Worm (Caenorhabditis elegans) whole organism, L4 larva: ENCODE measurements around the gene clec-145.

Experiments used
- D1046.2 ChIP-seq: fragments of 200-800 bp; sonication (Bioruptor generic); IDR thresholded peaks from 2 replicates; pipeline ENCODE4 v1.3.6; 2022; ENCODE audit warnings: missing genetic modification characterization, missing compliant biosample characterization
- F26F4.8 ChIP-seq: fragments of 200-800 bp; sonication (Bioruptor generic); conservative IDR thresholded peaks from 2 replicates; pipeline ENCODE4 v1.3.6; 2022; ENCODE audit warnings: missing genetic modification characterization, missing compliant biosample characterization
- F49E8.2 ChIP-seq: sonication (generic microtip); optimal IDR thresholded peaks from 2 replicates; lab custom pipeline; 2016; ENCODE audit warnings: missing compliant biosample characterization, mild to moderate bottlenecking, missing genetic modification characterization, borderline replicate concordance
- R02D3.7 ChIP-seq: fragments of 150-350 bp; sonication (generic microtip); optimal IDR thresholded peaks from 3 replicates; lab custom pipeline; 2014; ENCODE audit warnings: missing biosample characterization, missing genetic modification characterization
- Y48G9A.11 ChIP-seq: fragments of 200-800 bp; sonication (Bioruptor generic); IDR thresholded peaks from 2 replicates; pipeline ENCODE4 v1.3.6; 2022; ENCODE audit warnings: missing genetic modification reagents, missing genetic modification characterization, missing compliant biosample characterization
- Y5F2A.4 ChIP-seq: fragments of 200-800 bp; sonication (Bioruptor generic); optimal IDR thresholded peaks from 2 replicates; lab custom pipeline; 2018; ENCODE audit warnings: mild to moderate bottlenecking, missing genetic modification characterization, missing compliant biosample characterization
- Y75B8A.6 ChIP-seq: fragments of 200-800 bp; sonication (Bioruptor generic); IDR thresholded peaks from 2 replicates; pipeline ENCODE4 v1.3.6; 2022; ENCODE audit warnings: missing genetic modification reagents, missing genetic modification characterization, missing compliant biosample characterization
- aha-1 ChIP-seq: fragments of 150-350 bp; peaks from one replicate; lab custom pipeline; 2014; ENCODE audit warnings: missing biosample characterization, missing genetic modification characterization
- ama-1 ChIP-seq: fragments of 150-350 bp; optimal IDR thresholded peaks from 2 replicates; lab custom pipeline; 2014; ENCODE audit warnings: inconsistent platforms, mixed read lengths
- arid-1 ChIP-seq: fragments of 200-800 bp; sonication (Bioruptor generic); conservative IDR thresholded peaks from 2 replicates; pipeline ENCODE4 v1.3.6; 2022; ENCODE audit warnings: missing genetic modification reagents, missing genetic modification characterization, missing compliant biosample characterization
- ceh-82 ChIP-seq: sonication (generic microtip); optimal IDR thresholded peaks from 2 replicates; lab custom pipeline; 2017; ENCODE audit warnings: missing biosample characterization, missing genetic modification characterization
- ctbp-1 ChIP-seq: fragments of 200-800 bp; sonication (Bioruptor generic); IDR thresholded peaks from 2 replicates; pipeline ENCODE4 v1.3.6; 2022; ENCODE audit warnings: missing genetic modification reagents, missing genetic modification characterization, missing compliant biosample characterization
- daf-16 ChIP-seq, 3 experiments: sonication (generic microtip); optimal IDR thresholded peaks; 2 replicates each; lab custom pipeline; 2016 to 2017; ENCODE audit warnings: missing genetic modification characterization in 3 of 3, missing genetic modification reagents in 3 of 3, mild to moderate bottlenecking in 2 of 3, missing compliant biosample characterization in 2 of 3, missing biosample characterization in 1 of 3, moderate library complexity in 1 of 3
- dmd-6 ChIP-seq: fragments of 200-800 bp; sonication (Bioruptor generic); IDR thresholded peaks from 2 replicates; pipeline ENCODE4 v1.3.6; 2022; ENCODE audit warnings: missing genetic modification reagents, missing genetic modification characterization, missing compliant biosample characterization
- egl-27 ChIP-seq: sonication (generic microtip); optimal IDR thresholded peaks from 3 replicates; lab custom pipeline; 2017; ENCODE audit warnings: missing biosample characterization, missing genetic modification reagents, missing genetic modification characterization
- fkh-10 ChIP-seq: fragments of 150-350 bp; optimal IDR thresholded peaks from 2 replicates; lab custom pipeline; 2014; ENCODE audit warnings: missing biosample characterization, missing genetic modification reagents, missing genetic modification characterization
- fos-1 ChIP-seq: fragments of 150-350 bp; optimal IDR thresholded peaks from 2 replicates; lab custom pipeline; 2014; ENCODE audit warnings: missing biosample characterization, missing genetic modification characterization
- lim-7 ChIP-seq: fragments of 200-800 bp; sonication (Bioruptor generic); IDR thresholded peaks from 2 replicates; pipeline ENCODE4 v1.3.6; 2022; ENCODE audit warnings: missing genetic modification characterization, missing compliant biosample characterization
- lin-13 ChIP-seq: fragments of 150-350 bp; optimal IDR thresholded peaks from 2 replicates; lab custom pipeline; 2014; ENCODE audit warnings: missing biosample characterization, missing genetic modification reagents, missing genetic modification characterization
- lin-29 ChIP-seq: fragments of 200-800 bp; sonication (Bioruptor generic); IDR thresholded peaks from 2 replicates; pipeline ENCODE4 v1.3.6; 2022; ENCODE audit warnings: missing genetic modification reagents, missing genetic modification characterization, missing compliant biosample characterization
- lsy-2 ChIP-seq, 2 experiments: fragments of 150-350 bp in 1 of 2; sonication (generic microtip) in 1 of 2; optimal IDR thresholded peaks; 2 replicates each; lab custom pipeline; 2014 to 2017; ENCODE audit warnings: missing biosample characterization in 2 of 2, missing genetic modification characterization in 2 of 2
- madf-9 ChIP-seq: fragments of 200-800 bp; sonication (Bioruptor generic); conservative IDR thresholded peaks from 2 replicates; pipeline ENCODE4 v1.3.6; 2022; ENCODE audit warnings: missing genetic modification reagents, missing genetic modification characterization, missing compliant biosample characterization
- mdl-1 ChIP-seq, 2 experiments: fragments of 150-350 bp in 1 of 2; sonication (generic microtip) in 1 of 2; optimal IDR thresholded peaks; 2 replicates each; lab custom pipeline; 2014 to 2017; ENCODE audit warnings: missing biosample characterization in 2 of 2, missing genetic modification characterization in 2 of 2
- mxl-2 ChIP-seq: fragments of 200-800 bp; sonication (Bioruptor generic); conservative IDR thresholded peaks from 2 replicates; pipeline ENCODE4 v1.3.6; 2022; ENCODE audit warnings: missing genetic modification reagents, missing genetic modification characterization, missing compliant biosample characterization
- nhr-10 ChIP-seq: fragments of 150-350 bp; optimal IDR thresholded peaks from 2 replicates; lab custom pipeline; 2014; ENCODE audit warnings: missing biosample characterization, missing genetic modification characterization
- nhr-237 ChIP-seq: sonication (generic microtip); optimal IDR thresholded peaks from 2 replicates; lab custom pipeline; 2017; ENCODE audit warnings: missing biosample characterization, missing genetic modification characterization
- nhr-25 ChIP-seq: sonication (generic microtip); optimal IDR thresholded peaks from 2 replicates; lab custom pipeline; 2017; ENCODE audit warnings: missing genetic modification characterization, mild to moderate bottlenecking, missing compliant biosample characterization, antibody characterized with exemption, moderate library complexity, borderline replicate concordance; ENCODE audit not compliant: insufficient read depth
- nhr-42 ChIP-seq: fragments of 200-800 bp; sonication (Bioruptor generic); IDR thresholded peaks from 2 replicates; pipeline ENCODE4 v1.3.6; 2022; ENCODE audit warnings: missing genetic modification characterization, missing compliant biosample characterization
- pqm-1 ChIP-seq: sonication (generic microtip); optimal IDR thresholded peaks from 2 replicates; lab custom pipeline; 2017; ENCODE audit warnings: missing biosample characterization, missing genetic modification characterization
- sdz-12 ChIP-seq: fragments of 200-800 bp; sonication (Bioruptor generic); optimal IDR thresholded peaks from 2 replicates; lab custom pipeline; 2018; ENCODE audit warnings: mild to moderate bottlenecking, missing genetic modification characterization, missing compliant biosample characterization
- set-16 ChIP-seq: fragments of 200-800 bp; sonication (Bioruptor generic); IDR thresholded peaks from 2 replicates; pipeline ENCODE4 v1.3.6; 2022; ENCODE audit warnings: missing genetic modification reagents, missing genetic modification characterization, missing compliant biosample characterization
- skn-1 ChIP-seq: fragments of 150-350 bp; optimal IDR thresholded peaks from 2 replicates; lab custom pipeline; 2014; ENCODE audit warnings: missing biosample characterization, missing genetic modification characterization
- snpc-4 ChIP-seq: fragments of 150-350 bp; optimal IDR thresholded peaks from 2 replicates; lab custom pipeline; 2014; ENCODE audit warnings: missing biosample characterization, missing genetic modification characterization
- spr-1 ChIP-seq: sonication (generic microtip); optimal IDR thresholded peaks from 2 replicates; lab custom pipeline; 2016; ENCODE audit warnings: mild to moderate bottlenecking, missing genetic modification characterization, missing compliant biosample characterization
- tag-97 ChIP-seq: fragments of 200-800 bp; sonication (Bioruptor generic); IDR thresholded peaks from 2 replicates; pipeline ENCODE4 v1.3.6; 2022; ENCODE audit warnings: missing genetic modification characterization, missing compliant biosample characterization
- unc-130 ChIP-seq: sonication (generic microtip); optimal IDR thresholded peaks from 2 replicates; lab custom pipeline; 2016; ENCODE audit warnings: missing genetic modification reagents, missing genetic modification characterization, missing compliant biosample characterization
- unc-39 ChIP-seq: sonication (generic microtip); optimal IDR thresholded peaks from 2 replicates; lab custom pipeline; 2017; ENCODE audit warnings: missing biosample characterization, missing genetic modification characterization
- unc-62 ChIP-seq, 3 experiments: fragments of 150-350 bp in 1 of 3; sonication (generic microtip); optimal IDR thresholded peaks in 2 of 3; peaks in 1 of 3; 1 replicate in 1 of 3; 2 replicates in 2 of 3; lab custom pipeline; 2014 to 2017; ENCODE audit warnings: missing biosample characterization in 3 of 3, missing genetic modification characterization in 3 of 3, missing genetic modification reagents in 3 of 3, missing genotype in 1 of 3
- zfp-3 ChIP-seq: fragments of 200-800 bp; sonication (Bioruptor generic); conservative IDR thresholded peaks from 2 replicates; pipeline ENCODE4 v1.3.6; 2022; ENCODE audit warnings: missing genetic modification reagents, missing genetic modification characterization, missing compliant biosample characterization
- zip-2 ChIP-seq: fragments of 150-350 bp; optimal IDR thresholded peaks from 2 replicates; lab custom pipeline; 2014; ENCODE audit warnings: missing biosample characterization, missing genetic modification characterization
- ztf-7 ChIP-seq: fragments of 150-350 bp; optimal IDR thresholded peaks from 2 replicates; lab custom pipeline; 2014; ENCODE audit warnings: missing biosample characterization, missing genetic modification characterization

Gene clec-145

DNA sequence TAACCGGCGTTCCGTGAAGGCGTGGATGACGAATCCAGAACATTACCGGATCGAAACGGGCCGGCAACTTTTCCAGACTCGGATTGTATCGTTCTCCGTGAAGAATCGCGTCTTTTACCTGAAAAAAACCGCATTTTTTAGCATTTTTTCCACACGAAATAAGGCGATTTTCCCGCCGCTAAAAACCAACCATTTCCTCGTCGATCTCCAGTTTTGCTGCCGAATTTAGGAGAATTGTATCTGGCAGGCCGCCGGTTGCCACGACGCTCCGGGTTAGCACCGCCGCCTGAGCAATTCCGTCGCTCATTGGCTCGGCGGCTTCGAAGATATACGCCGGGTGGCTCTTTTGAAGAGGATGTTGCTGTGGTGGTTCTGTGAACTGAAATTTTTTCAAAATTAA, 16.0 kb downstream of the clec-145 start:
- TF ChIP-seq mdl-1 (tag; optimal IDR thresholded peaks at IDR 0.05; lab: Kevin White, UChicago), result no peak
- no peak for TF ChIP-seq lin-13 (GFP tag; lab: Kevin White, UChicago)
- TF ChIP-seq set-16 (GFP tag; lab: Robert Waterston, UW), result peak; percentile 60
- no peak for TF ChIP-seq zfp-3 (GFP tag; lab: Robert Waterston, UW)
- TF ChIP-seq D1046.2, result no peak
- no peak for TF ChIP-seq daf-16 (GFP tag; optimal IDR thresholded peaks at IDR 0.05; lab: Kevin White, UChicago)
- no peak for TF ChIP-seq daf-16 (tag; optimal IDR thresholded peaks at IDR 0.05; lab: Kevin White, UChicago)
- TF ChIP-seq Y48G9A.11 (GFP tag; lab: Robert Waterston, UW), result no peak
- no peak for TF ChIP-seq lim-7 (GFP tag; lab: Robert Waterston, UW)
- no peak for TF ChIP-seq ztf-7 (tag; lab: Kevin White, UChicago)
- no peak for TF ChIP-seq tag-97 (GFP tag; lab: Robert Waterston, UW)
- TF ChIP-seq Y75B8A.6 (GFP tag; lab: Robert Waterston, UW), result no peak
- TF ChIP-seq aha-1 (tag; lab: Kevin White, UChicago), result peak; percentile 91
- TF ChIP-seq, all 104 proteins: peak for 2

ce11 chrII:13567871-13568270, 22.5 kb downstream of the clec-145 start, which contains the start of gene Y48E1B.3:
Gene Y48E1B.3 (minus strand): TSS chrII:13567971.
- no peak for TF ChIP-seq madf-9 (GFP tag; lab: Robert Waterston, UW)
- TF ChIP-seq unc-62 (GFP tag; optimal IDR thresholded peaks at IDR 0.05 in 1 of 2; lab: Kevin White, UChicago), result no peak
- TF ChIP-seq unc-62 (tag; optimal IDR thresholded peaks at IDR 0.05; lab: Kevin White, UChicago), result no peak
- TF ChIP-seq fos-1 (tag; lab: Kevin White, UChicago), result no peak
- TF ChIP-seq skn-1 (tag; lab: Kevin White, UChicago), result no peak
- no peak for TF ChIP-seq Y5F2A.4
- no peak for TF ChIP-seq ztf-7 (tag; lab: Kevin White, UChicago)
- TF ChIP-seq spr-1, result no peak
- TF ChIP-seq egl-27 (tag; lab: Kevin White, UChicago), result no peak
- no peak for TF ChIP-seq unc-39
- no peak for TF ChIP-seq R02D3.7 (tag; lab: Kevin White, UChicago)
- TF ChIP-seq lsy-2 (tag; optimal IDR thresholded peaks at IDR 0.05; lab: Kevin White, UChicago), result no peak
- no peak for TF ChIP-seq sdz-12 (GFP tag; lab: Kevin White, UChicago)
- no peak for TF ChIP-seq zip-2
- no peak for TF ChIP-seq ama-1 (lab: Kevin White, UChicago)

DNA sequence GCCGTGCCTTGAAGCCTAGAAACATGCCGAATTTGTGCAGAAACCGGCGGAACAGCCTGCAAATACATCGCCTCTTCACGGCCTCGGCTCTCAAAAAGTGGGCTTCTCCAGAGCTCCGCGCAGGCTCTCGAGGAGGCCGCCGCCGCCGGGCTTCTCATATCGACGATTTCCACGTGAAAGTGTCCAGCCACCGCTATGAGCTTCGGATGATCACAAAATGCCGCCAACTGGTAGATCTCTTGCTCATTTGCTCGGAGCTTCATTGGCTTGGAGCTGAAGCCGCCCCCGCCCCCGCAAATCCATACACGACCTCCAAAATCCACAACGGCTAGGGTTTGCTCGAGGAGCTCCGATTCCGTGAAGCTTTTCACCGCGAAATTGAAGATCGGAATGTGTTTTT, 29.8 kb downstream of the clec-145 start:
- TF ChIP-seq zip-2 (no peak), Y48G9A.11 (GFP tag; lab: Robert Waterston, UW) (peak; percentile 30; the same call in 1 of the 2 replicates), set-16 (GFP tag; lab: Robert Waterston, UW) (peak; percentile 87), fos-1 (tag; lab: Kevin White, UChicago) (no peak)

ce11 chrII:13547545-13547944, 42.8 kb downstream of the clec-145 start, which contains the start of gene ddl-2:
Gene ddl-2 (minus strand): TSS chrII:13547645.
- TF ChIP-seq mxl-2 (no peak), dmd-6 (GFP tag; lab: Robert Waterston, UW) (no peak), ceh-82 (no peak)
- TF ChIP-seq, all 104 proteins: peak for 0

ce11 chrII:13542991-13543390, 47.4 kb downstream of the clec-145 start:
- TF ChIP-seq set-16 (GFP tag; lab: Robert Waterston, UW) (peak; percentile 95), F26F4.8 (no peak), ctbp-1 (GFP tag; lab: Robert Waterston, UW) (no peak)

DNA sequence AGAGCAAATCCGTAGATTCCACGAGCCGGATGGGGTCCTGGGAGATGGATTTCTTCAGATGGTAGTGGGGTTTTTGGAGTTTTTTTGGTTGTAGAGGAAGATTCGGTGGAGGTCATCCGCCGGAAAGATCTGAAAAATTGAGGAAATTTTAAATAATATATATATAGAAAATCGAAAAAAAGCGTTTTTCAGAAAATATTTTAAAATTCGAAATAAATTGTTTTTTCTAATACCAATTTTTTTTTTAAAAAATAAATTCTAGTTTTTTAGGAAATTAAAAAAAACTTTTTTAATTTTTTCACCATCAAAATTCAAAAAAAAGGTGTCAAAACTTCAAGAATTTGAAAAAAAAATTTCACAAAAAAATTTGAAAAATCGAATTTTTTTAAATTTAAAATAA, 49.4 kb downstream of the clec-145 start, which contains the start of the genes noa-1 and Y48E1B.17:
Gene noa-1, minus strand, starts transcription at position 101 of the 400 bp plus-strand sequence.
Gene Y48E1B.17, minus strand, starts transcription at position 129 of the 400 bp plus-strand sequence.
- no peak for TF ChIP-seq madf-9 (GFP tag; lab: Robert Waterston, UW)
- no peak for TF ChIP-seq set-16 (GFP tag; lab: Robert Waterston, UW)
- no peak for TF ChIP-seq nhr-237 (tag; lab: Kevin White, UChicago)
- no peak for TF ChIP-seq aha-1 (tag; lab: Kevin White, UChicago)
- no peak for TF ChIP-seq fkh-10
- no peak for TF ChIP-seq lin-29
- TF ChIP-seq nhr-25 (tag; lab: Kevin White, UChicago), result no peak
- TF ChIP-seq unc-130 (GFP tag; lab: Kevin White, UChicago), result no peak
- TF ChIP-seq arid-1 (GFP tag; lab: Robert Waterston, UW), result no peak
- no peak for TF ChIP-seq nhr-42 (GFP tag; lab: Robert Waterston, UW)
- no peak for TF ChIP-seq F49E8.2
- TF ChIP-seq snpc-4 (tag; lab: Kevin White, UChicago), result no peak
- TF ChIP-seq pqm-1 (tag; lab: Kevin White, UChicago), result no peak
- TF ChIP-seq nhr-10 (tag; lab: Kevin White, UChicago), result no peak
